Worm (Caenorhabditis elegans): ENCODE measurements around the gene lpr-3.

lpr-3 gene

ce11 chrX:11031869-11032268, 25.3 kb upstream of the lpr-3 start:
- TF ChIP-seq T22C8.4 (GFP tag; IDR thresholded peaks at IDR 0.05) (no peak), ref-1 (GFP tag; conservative IDR thresholded peaks at IDR 0.05) (no peak), flt-1 (GFP tag; IDR thresholded peaks at IDR 0.05) (peak; percentile 53; the same call in 1 of the 2 replicates), ztf-23 (GFP tag; IDR thresholded peaks at IDR 0.05) (no peak)

ce11 chrX:11032412-11032811, 24.8 kb upstream of the lpr-3 start:
- TF ChIP-seq tab-1 (GFP tag; IDR thresholded peaks at IDR 0.05) = no peak
- no peak for TF ChIP-seq flt-1 (GFP tag; IDR thresholded peaks at IDR 0.05)
- TF ChIP-seq med-1 (GFP tag; optimal IDR thresholded peaks at IDR 0.05; ENCODE audit: insufficient read depth) = no peak
- no peak for TF ChIP-seq ref-1 (GFP tag; conservative IDR thresholded peaks at IDR 0.05)
- no peak for TF ChIP-seq ztf-23 (GFP tag; IDR thresholded peaks at IDR 0.05)
- no peak for TF ChIP-seq ztf-29 (GFP tag; IDR thresholded peaks at IDR 0.05)
- TF ChIP-seq klf-2 (GFP tag; conservative IDR thresholded peaks at IDR 0.05) = no peak
- no peak for TF ChIP-seq cog-1 (tag; optimal IDR thresholded peaks at IDR 0.05)
- no peak for TF ChIP-seq T22C8.4 (GFP tag; IDR thresholded peaks at IDR 0.05)

ce11 chrX:11033128-11033951, 23.9 kb upstream of the lpr-3 start:
- no peak for TF ChIP-seq flt-1 (GFP tag; IDR thresholded peaks at IDR 0.05)
- no peak for TF ChIP-seq ztf-23 (GFP tag; IDR thresholded peaks at IDR 0.05)
- no peak for TF ChIP-seq ref-1 (GFP tag; conservative IDR thresholded peaks at IDR 0.05)
- no peak for TF ChIP-seq T22C8.4 (GFP tag; IDR thresholded peaks at IDR 0.05)
- TF ChIP-seq klf-2 (GFP tag; conservative IDR thresholded peaks at IDR 0.05) = no peak
- TF ChIP-seq med-1 (GFP tag; optimal IDR thresholded peaks at IDR 0.05; ENCODE audit: insufficient read depth) = no peak
- no peak for TF ChIP-seq tab-1 (GFP tag; IDR thresholded peaks at IDR 0.05)
- TF ChIP-seq cog-1 (tag; optimal IDR thresholded peaks at IDR 0.05) = no peak
- TF ChIP-seq ztf-29 (GFP tag; IDR thresholded peaks at IDR 0.05) = no peak

- TF ChIP-seq T22C8.4 (GFP tag; IDR thresholded peaks at IDR 0.05) = no peak
- no peak for TF ChIP-seq ztf-23 (GFP tag; IDR thresholded peaks at IDR 0.05)
- TF ChIP-seq flt-1 (GFP tag; IDR thresholded peaks at IDR 0.05) = no peak
- TF ChIP-seq klf-2 (GFP tag; conservative IDR thresholded peaks at IDR 0.05) = no peak
- no peak for TF ChIP-seq ztf-29 (GFP tag; IDR thresholded peaks at IDR 0.05)
- TF ChIP-seq med-1 (GFP tag; optimal IDR thresholded peaks at IDR 0.05; ENCODE audit: insufficient read depth) = no peak
Observed at ce11 chrX:11033952-11034287, 23.3 kb upstream of the lpr-3 start.

- no peak for TF ChIP-seq med-1 (GFP tag; optimal IDR thresholded peaks at IDR 0.05; ENCODE audit: insufficient read depth)
- TF ChIP-seq T22C8.4 (GFP tag; IDR thresholded peaks at IDR 0.05) = 0 out of 2 replicates have a peak, but pooled peaks have one; percentile 7
- TF ChIP-seq tab-1 (GFP tag; IDR thresholded peaks at IDR 0.05) = 0 out of 2 replicates have a peak, but pooled peaks have one; percentile 18
- TF ChIP-seq klf-2 (GFP tag; conservative IDR thresholded peaks at IDR 0.05) = no peak
- TF ChIP-seq cog-1 (tag; optimal IDR thresholded peaks at IDR 0.05) = peak; percentile 25
- no peak for TF ChIP-seq ztf-29 (GFP tag; IDR thresholded peaks at IDR 0.05)
- TF ChIP-seq ztf-23 (GFP tag; IDR thresholded peaks at IDR 0.05) = no peak
- TF ChIP-seq flt-1 (GFP tag; IDR thresholded peaks at IDR 0.05) = no peak
Observed at ce11 chrX:11034430-11035117, 22.6 kb upstream of the lpr-3 start.

ce11 chrX:11035563-11035962, 21.6 kb upstream of the lpr-3 start:
- no peak for TF ChIP-seq med-1 (GFP tag; optimal IDR thresholded peaks at IDR 0.05; ENCODE audit: insufficient read depth)
- no peak for TF ChIP-seq ref-1 (GFP tag; conservative IDR thresholded peaks at IDR 0.05)
- no peak for TF ChIP-seq T22C8.4 (GFP tag; IDR thresholded peaks at IDR 0.05)
- TF ChIP-seq tab-1 (GFP tag; IDR thresholded peaks at IDR 0.05) = no peak
- no peak for TF ChIP-seq cog-1 (tag; optimal IDR thresholded peaks at IDR 0.05)
- no peak for TF ChIP-seq flt-1 (GFP tag; IDR thresholded peaks at IDR 0.05)
- no peak for TF ChIP-seq ztf-29 (GFP tag; IDR thresholded peaks at IDR 0.05)
- no peak for TF ChIP-seq klf-2 (GFP tag; conservative IDR thresholded peaks at IDR 0.05)
- TF ChIP-seq ztf-23 (GFP tag; IDR thresholded peaks at IDR 0.05) = no peak

- no peak for TF ChIP-seq klf-2 (GFP tag; conservative IDR thresholded peaks at IDR 0.05)
- TF ChIP-seq ztf-23 (GFP tag; IDR thresholded peaks at IDR 0.05) = no peak
- TF ChIP-seq flt-1 (GFP tag; IDR thresholded peaks at IDR 0.05) = no peak
- no peak for TF ChIP-seq tab-1 (GFP tag; IDR thresholded peaks at IDR 0.05)
- no peak for TF ChIP-seq med-1 (GFP tag; optimal IDR thresholded peaks at IDR 0.05; ENCODE audit: insufficient read depth)
- no peak for TF ChIP-seq T22C8.4 (GFP tag; IDR thresholded peaks at IDR 0.05)
- TF ChIP-seq ref-1 (GFP tag; conservative IDR thresholded peaks at IDR 0.05) = no peak
- no peak for TF ChIP-seq cog-1 (tag; optimal IDR thresholded peaks at IDR 0.05)
- no peak for TF ChIP-seq ztf-29 (GFP tag; IDR thresholded peaks at IDR 0.05)
Observed at ce11 chrX:11036114-11037087, 20.8 kb upstream of the lpr-3 start.

- TF ChIP-seq med-1 (GFP tag; optimal IDR thresholded peaks at IDR 0.05; ENCODE audit: insufficient read depth) = no peak
Observed at ce11 chrX:11038221-11038620, 19.0 kb upstream of the lpr-3 start.

ce11 chrX:11042777-11043176, 14.4 kb upstream of the lpr-3 start, which contains the start of gene C09F12.3:
C09F12.3 (minus strand) TSS chrX:11042877.
- TF ChIP-seq T22C8.4 (GFP tag; IDR thresholded peaks at IDR 0.05) (no peak), med-1 (GFP tag; optimal IDR thresholded peaks at IDR 0.05; ENCODE audit: insufficient read depth) (no peak), ref-1 (GFP tag; conservative IDR thresholded peaks at IDR 0.05) (no peak), cog-1 (tag; optimal IDR thresholded peaks at IDR 0.05) (no peak), ztf-23 (GFP tag; IDR thresholded peaks at IDR 0.05) (no peak), flt-1 (GFP tag; IDR thresholded peaks at IDR 0.05) (no peak), klf-2 (GFP tag; conservative IDR thresholded peaks at IDR 0.05) (no peak), ztf-29 (GFP tag; IDR thresholded peaks at IDR 0.05) (no peak), tab-1 (GFP tag; IDR thresholded peaks at IDR 0.05) (no peak)
